Fruit fly (Drosophila melanogaster): Measurements from ENCODE around the gene myo.

The myo gene

dm6 chr4:646414-647016 is 49.3 kb downstream of the myo start, which contains the start of gene Ekar:
TSS of gene Ekar (minus strand) at chr4:646556.
- TF ChIP-seq h (optimal IDR thresholded peaks at IDR 0.05) (no peak), ttk (optimal IDR thresholded peaks at IDR 0.05) (no peak), Myc (optimal IDR thresholded peaks at IDR 0.05) (no peak), psq (optimal IDR thresholded peaks at IDR 0.05) (no peak), insv (optimal IDR thresholded peaks at IDR 0.05) (no peak), Sin3A (optimal IDR thresholded peaks at IDR 0.05) (no peak)
